Worm (Caenorhabditis elegans) whole organism, L4/young adult: ENCODE measurements around the gene str-155.

ENCODE experiments used
- W03F9.2 ChIP-seq: fragments of 150-350 bp; optimal IDR thresholded peaks from 2 replicates; lab custom pipeline; 2014; ENCODE audit warnings: missing biosample characterization, missing genetic modification characterization
- dao-5 ChIP-seq: sonication (generic microtip); optimal IDR thresholded peaks from 2 replicates; lab custom pipeline; 2016; ENCODE audit warnings: missing genotype, missing genetic modification characterization, moderate library complexity, missing compliant biosample characterization
- him-1 ChIP-seq: sonication (generic microtip); optimal IDR thresholded peaks from 2 replicates; lab custom pipeline; 2016; ENCODE audit warnings: missing genotype, missing genetic modification reagents, missing genetic modification characterization, missing compliant biosample characterization

str-155 gene

ce11 chrIV:4909039-4909438 is 6.8 kb upstream of the str-155 start, which contains the start of gene str-159:
str-159 (plus strand) TSS chrIV:4909339.
- no peak for TF ChIP-seq dao-5 (tag; lab: Kevin White, UChicago)
- no peak for TF ChIP-seq W03F9.2 (tag; lab: Kevin White, UChicago)
- no peak for TF ChIP-seq him-1 (tag; lab: Kevin White, UChicago)

DNA sequence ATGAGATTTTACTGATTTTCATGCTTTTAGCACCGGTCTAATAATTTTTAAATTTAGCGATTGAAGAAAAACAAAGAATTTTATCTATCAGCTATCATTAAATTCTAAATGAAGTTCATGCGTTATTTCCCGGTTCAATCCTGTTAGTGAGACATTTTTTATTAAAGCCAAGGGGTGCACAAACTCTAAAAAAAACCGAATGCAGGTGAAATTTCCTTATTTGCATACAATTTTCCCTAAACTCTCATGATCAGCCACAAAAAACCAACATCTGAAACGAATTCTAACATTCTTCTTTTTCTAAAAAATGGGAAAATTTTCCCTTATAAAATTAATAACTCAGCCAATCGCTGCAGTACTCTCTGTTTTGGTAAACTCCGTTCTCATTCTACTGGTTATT is 2.7 kb upstream of the str-155 start, which contains the start of gene str-156:
Gene str-156 (plus strand): TSS at position 301 of the 400 bp plus-strand sequence.
- TF ChIP-seq him-1 (tag; lab: Kevin White, UChicago) = no peak
- no peak for TF ChIP-seq dao-5 (tag; lab: Kevin White, UChicago)
- no peak for TF ChIP-seq W03F9.2 (tag; lab: Kevin White, UChicago)

DNA sequence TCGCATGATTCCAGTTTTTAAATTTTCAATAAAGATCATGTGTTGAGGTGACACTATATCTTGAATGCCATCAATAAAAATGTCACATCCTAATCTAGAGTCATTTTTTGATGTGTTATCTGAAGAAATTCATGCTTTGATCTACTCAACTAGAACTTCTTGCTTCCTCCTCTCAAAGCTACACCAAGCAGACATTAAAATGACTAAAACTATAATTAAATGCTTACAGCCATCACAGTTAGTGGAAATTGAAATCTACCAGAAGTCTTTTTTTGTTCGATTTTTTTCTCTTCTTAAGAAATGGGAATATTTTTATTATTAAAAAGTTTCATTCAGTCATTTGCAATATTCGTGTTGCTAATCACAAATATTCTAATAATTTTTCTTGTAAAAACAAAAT is 2.0 kb downstream of the str-155 start, which contains the start of gene str-158:
Gene str-158 (plus strand): TSS at position 301 of the 400 bp plus-strand sequence.
- TF ChIP-seq dao-5 (tag; lab: Kevin White, UChicago) (no peak), him-1 (tag; lab: Kevin White, UChicago) (no peak), W03F9.2 (tag; lab: Kevin White, UChicago) (no peak)

DNA sequence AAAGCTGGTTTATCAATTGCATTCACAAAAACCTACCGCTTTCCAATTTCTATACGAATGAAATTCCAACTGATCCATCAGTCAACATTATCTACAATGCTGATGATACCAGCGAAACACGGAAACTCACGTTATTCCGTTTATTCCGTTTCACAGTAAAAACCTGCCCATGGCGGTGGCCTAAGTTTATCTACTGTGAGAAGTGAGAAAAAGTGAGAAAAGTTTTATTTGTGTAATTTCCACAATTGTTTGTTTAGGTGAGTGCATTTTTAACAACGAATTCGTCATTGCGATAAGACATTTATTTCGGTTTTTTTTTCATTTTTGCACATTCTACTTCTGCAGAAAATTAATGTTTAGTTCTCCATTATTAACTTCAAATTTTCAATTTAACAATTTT is 14.3 kb downstream of the str-155 start, which contains the start of gene Y9C9A.8:
Gene Y9C9A.8 (plus strand): TSS at position 301 of the 400 bp plus-strand sequence.
- TF ChIP-seq W03F9.2 (tag; lab: Kevin White, UChicago) = no peak
- TF ChIP-seq dao-5 (tag; lab: Kevin White, UChicago) = no peak
- no peak for TF ChIP-seq him-1 (tag; lab: Kevin White, UChicago)

- TF ChIP-seq W03F9.2 (tag; lab: Kevin White, UChicago) (no peak), him-1 (tag; lab: Kevin White, UChicago) (no peak), dao-5 (tag; lab: Kevin White, UChicago) (no peak)
Measured at ce11 chrIV:4930754-4931322, 15.0 kb downstream of the str-155 start.

- no peak for TF ChIP-seq him-1 (tag; lab: Kevin White, UChicago)
- TF ChIP-seq W03F9.2 (tag; lab: Kevin White, UChicago) = no peak
- no peak for TF ChIP-seq dao-5 (tag; lab: Kevin White, UChicago)
Measured at ce11 chrIV:4934103-4934502, 18.3 kb downstream of the str-155 start, which contains the start of gene str-153. str-153 (plus strand) TSS chrIV:4934403.

- no peak for TF ChIP-seq dao-5 (tag; lab: Kevin White, UChicago)
- TF ChIP-seq him-1 (tag; lab: Kevin White, UChicago) = no peak
- TF ChIP-seq W03F9.2 (tag; lab: Kevin White, UChicago) = no peak
Measured at ce11 chrIV:4937647-4938046, 21.9 kb downstream of the str-155 start, which contains the start of gene fbxa-86. fbxa-86 (minus strand) TSS chrIV:4938013.

DNA sequence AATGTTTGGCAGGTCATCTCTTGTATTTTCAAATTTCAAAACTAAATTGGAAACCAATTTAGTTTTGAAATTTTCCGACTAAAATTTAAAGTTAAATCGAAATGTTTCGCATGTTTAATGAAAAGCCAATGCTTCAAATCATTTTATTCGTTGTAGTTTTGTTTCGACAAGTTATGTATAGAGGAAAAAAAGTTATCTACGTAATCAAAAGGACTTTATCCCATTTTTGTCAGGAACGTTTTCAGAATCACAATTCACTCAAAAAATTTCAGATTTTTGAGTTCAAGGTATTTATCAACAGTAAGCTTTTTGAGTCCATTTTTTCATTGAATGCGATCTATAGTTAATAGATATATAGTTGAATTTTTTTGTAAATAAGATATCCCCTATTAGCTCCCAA is 22.9 kb downstream of the str-155 start, which contains the start of gene str-168:
Gene str-168 (plus strand): TSS at position 301 of the 400 bp plus-strand sequence.
- no peak for TF ChIP-seq dao-5 (tag; lab: Kevin White, UChicago)
- TF ChIP-seq him-1 (tag; lab: Kevin White, UChicago) = no peak
- no peak for TF ChIP-seq W03F9.2 (tag; lab: Kevin White, UChicago)

ce11 chrIV:4941681-4942080 is 25.9 kb downstream of the str-155 start, which contains the start of gene Y9C9A.5:
Y9C9A.5 (plus strand) TSS chrIV:4941981.
- no peak for TF ChIP-seq dao-5 (tag; lab: Kevin White, UChicago)
- no peak for TF ChIP-seq him-1 (tag; lab: Kevin White, UChicago)
- TF ChIP-seq W03F9.2 (tag; lab: Kevin White, UChicago) = no peak

DNA sequence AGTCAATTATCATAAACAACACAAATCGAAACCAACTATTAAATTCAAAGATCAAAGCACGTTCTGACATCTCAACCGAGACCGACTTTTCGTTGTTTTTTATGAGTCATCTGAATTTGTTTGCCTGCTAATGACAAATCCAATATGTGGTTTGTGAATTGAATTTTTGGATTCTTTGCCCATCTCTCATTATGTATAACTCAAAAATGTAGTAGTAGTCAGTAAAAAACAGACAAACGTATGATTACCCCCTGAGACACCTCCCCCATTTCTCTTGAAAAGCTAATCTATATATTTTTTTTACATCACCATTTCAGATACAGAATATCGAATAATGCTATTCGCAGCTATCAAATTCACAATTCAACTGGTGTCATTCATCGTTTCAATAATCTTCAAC is 30.0 kb downstream of the str-155 start, which contains the start of gene str-169:
Gene str-169 (plus strand): TSS at position 301 of the 400 bp plus-strand sequence.
- no peak for TF ChIP-seq dao-5 (tag; lab: Kevin White, UChicago)
- no peak for TF ChIP-seq him-1 (tag; lab: Kevin White, UChicago)
- TF ChIP-seq W03F9.2 (tag; lab: Kevin White, UChicago) = no peak

ce11 chrIV:4953887-4954286 is 38.1 kb downstream of the str-155 start, which contains the start of gene str-163:
str-163 (plus strand) TSS chrIV:4954187.
- TF ChIP-seq him-1 (tag; lab: Kevin White, UChicago) = no peak
- no peak for TF ChIP-seq W03F9.2 (tag; lab: Kevin White, UChicago)
- no peak for TF ChIP-seq dao-5 (tag; lab: Kevin White, UChicago)

DNA sequence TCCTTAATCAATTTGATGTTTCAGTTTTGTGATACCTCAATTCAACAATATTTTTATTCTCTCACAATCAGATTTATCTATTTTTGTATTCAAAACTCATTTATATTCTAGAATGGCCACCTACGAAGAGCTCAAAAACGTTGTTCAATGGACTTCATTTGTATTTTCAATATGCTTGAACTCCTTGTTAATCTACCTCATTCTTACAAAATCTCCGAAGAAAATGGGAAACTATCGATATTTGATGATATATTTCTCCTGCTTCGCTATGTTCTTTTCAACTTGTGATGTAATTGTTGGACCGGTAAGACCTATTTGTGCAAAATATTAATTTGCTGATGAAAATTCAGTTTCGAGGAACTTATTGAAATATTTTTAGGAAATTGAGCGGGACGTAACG is 44.8 kb downstream of the str-155 start, which contains the start of gene str-164:
Gene str-164 (plus strand): TSS at position 113 of the 400 bp plus-strand sequence.
- no peak for TF ChIP-seq W03F9.2 (tag; lab: Kevin White, UChicago)
- TF ChIP-seq him-1 (tag; lab: Kevin White, UChicago) = no peak
- TF ChIP-seq dao-5 (tag; lab: Kevin White, UChicago) = no peak

DNA sequence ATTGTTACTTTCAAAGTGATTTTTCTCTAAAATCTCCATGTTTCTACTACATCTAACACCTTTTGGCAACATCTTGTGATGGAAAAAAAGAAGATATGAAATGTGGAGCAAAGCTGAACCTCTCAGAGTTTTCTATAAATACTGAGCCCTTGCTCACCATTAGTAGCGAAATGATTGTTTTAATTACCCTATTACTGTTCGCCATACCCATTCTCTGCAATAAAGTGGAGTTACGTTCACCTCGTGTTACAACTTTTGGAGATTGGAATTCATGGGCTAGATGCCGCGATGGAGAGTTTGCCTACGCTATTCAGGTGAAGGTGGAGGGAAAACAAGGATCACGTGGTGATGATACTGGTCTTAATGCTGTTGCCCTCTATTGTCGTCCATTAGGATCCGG is 48.0 kb downstream of the str-155 start, which contains the start of gene txt-3:
Gene txt-3 (plus strand): TSS at position 125 of the 400 bp plus-strand sequence.
- TF ChIP-seq W03F9.2 (tag; lab: Kevin White, UChicago) (no peak), dao-5 (tag; lab: Kevin White, UChicago) (no peak), him-1 (tag; lab: Kevin White, UChicago) (no peak)
